Worm (Caenorhabditis elegans): ENCODE results near the gene snn-1.

- TF ChIP-seq dpl-1 (GFP tag; optimal IDR thresholded peaks at IDR 0.05), result peak; percentile 37
- TF ChIP-seq pha-4 (GFP tag; IDR thresholded peaks at IDR 0.05), result peak; percentile 73
- TF ChIP-seq pha-4 (tag; optimal IDR thresholded peaks at IDR 0.05), result no peak
- TF ChIP-seq nhr-237 (tag; optimal IDR thresholded peaks at IDR 0.05), result no peak
- no peak for TF ChIP-seq ztf-11 (tag; optimal IDR thresholded peaks at IDR 0.05)
- TF ChIP-seq aly-2 (tag; optimal IDR thresholded peaks at IDR 0.05), result no peak
- TF ChIP-seq php-3 (GFP tag; IDR thresholded peaks at IDR 0.05), result peak; percentile 49; the same call in 1 of the 2 replicates
- TF ChIP-seq fos-1 (tag; optimal IDR thresholded peaks at IDR 0.05), result no peak
- peak; percentile 87 for TF ChIP-seq dve-1 (tag; optimal IDR thresholded peaks at IDR 0.05; ENCODE audit: insufficient read depth)
- no peak for TF ChIP-seq ceh-62 (tag; optimal IDR thresholded peaks at IDR 0.05)
These were observed 43.0 kb upstream of the snn-1 start for ce11 chrIV:1857866-1858271.
